Fruit fly (Drosophila melanogaster): ENCODE measurements around the gene CG11951.

CG11951 gene

dm6 chr3R:29277009-29277408 lies 38.5 kb upstream of the CG11951 start (continued):
- TF ChIP-seq CG10631 (GFP tag; optimal IDR thresholded peaks at IDR 0.05) (peak; percentile 85), Gug (GFP tag; IDR thresholded peaks at IDR 0.05) (no peak), Hr4 (GFP tag; optimal IDR thresholded peaks at IDR 0.05) (peak; percentile 49), dsx (GFP tag; optimal IDR thresholded peaks at IDR 0.05; ENCODE audit: poor library complexity, severe bottlenecking) (peak; percentile 87), Eip78C (GFP tag) (peak; percentile 97), CG32006 (GFP tag; optimal IDR thresholded peaks at IDR 0.05) (peak; percentile 59), fkh (GFP tag; optimal IDR thresholded peaks at IDR 0.05) (no peak), CG8319 (GFP tag; optimal IDR thresholded peaks at IDR 0.05) (peak; percentile 64), CG10669 (GFP tag; optimal IDR thresholded peaks at IDR 0.05) (peak; percentile 86), achi (GFP tag; optimal IDR thresholded peaks at IDR 0.05) (peak; percentile 73), CG8119 (GFP tag; IDR thresholded peaks at IDR 0.05) (peak; percentile 45; the same call in 1 of the 3 replicates), CG8632 (GFP tag; optimal IDR thresholded peaks at IDR 0.05) (peak; percentile 68), Ets21C (GFP tag; optimal IDR thresholded peaks at IDR 0.05) (peak; percentile 81), ss (GFP tag; optimal IDR thresholded peaks at IDR 0.05) (peak; percentile 88 to 94), spab (GFP tag; optimal IDR thresholded peaks at IDR 0.05) (peak; percentile 85), CG31627 (GFP tag; optimal IDR thresholded peaks at IDR 0.05) (peak; percentile 91), Blimp-1 (GFP tag; optimal IDR thresholded peaks at IDR 0.05) (peak; percentile 52), OdsH (GFP tag; optimal IDR thresholded peaks at IDR 0.05) (peak; percentile 79), Eip93F (GFP tag; optimal IDR thresholded peaks at IDR 0.05) (peak; percentile 32)

DNA sequence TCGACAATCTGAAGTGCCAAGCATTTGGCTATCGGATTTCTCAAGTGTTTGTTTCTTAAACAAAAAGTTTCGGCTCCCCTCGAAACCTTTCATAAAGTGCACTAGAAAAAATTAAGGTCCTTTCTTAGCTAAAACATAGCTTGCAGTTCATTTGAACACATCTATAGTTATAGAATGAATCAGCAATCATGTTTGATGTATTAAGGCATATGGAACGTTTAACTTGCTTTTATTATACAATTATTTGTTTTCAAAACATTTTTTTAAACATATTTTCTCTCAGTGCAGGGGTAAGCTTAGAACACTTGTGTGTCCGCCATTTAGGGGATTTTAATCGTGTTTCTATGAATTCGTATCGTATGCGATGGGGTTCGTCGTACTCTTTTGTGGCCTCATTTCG lies 36.1 kb upstream of the CG11951 start:
- TF ChIP-seq svp (GFP tag) (no peak), Eip78C (GFP tag) (peak; percentile 75), CG3919 (GFP tag; optimal IDR thresholded peaks at IDR 0.05) (peak; percentile 2), pdm3 (GFP tag; optimal IDR thresholded peaks at IDR 0.05) (peak; percentile 14), acj6 (GFP tag; optimal IDR thresholded peaks at IDR 0.05) (peak; percentile 6), Hr4 (GFP tag; optimal IDR thresholded peaks at IDR 0.05) (peak; percentile 1), fd59A (GFP tag; optimal IDR thresholded peaks at IDR 0.05) (no peak)

dm6 chr3R:29273029-29273428 lies 34.5 kb upstream of the CG11951 start:
- TF ChIP-seq ss (GFP tag; optimal IDR thresholded peaks at IDR 0.05) = peak in 1 of 2 experiments; percentile 10
- TF ChIP-seq CG10669 (GFP tag; optimal IDR thresholded peaks at IDR 0.05) = peak; percentile 11
- peak; percentile 73 for TF ChIP-seq Eip78C (GFP tag)
- peak; percentile 8 for TF ChIP-seq dsx (GFP tag; optimal IDR thresholded peaks at IDR 0.05; ENCODE audit: poor library complexity, severe bottlenecking)
- TF ChIP-seq fd85E (GFP tag; optimal IDR thresholded peaks at IDR 0.05) = no peak
- no peak for TF ChIP-seq CG4318 (GFP tag; optimal IDR thresholded peaks at IDR 0.05)
- TF ChIP-seq CG6808 (GFP tag; optimal IDR thresholded peaks at IDR 0.05) = peak; percentile 48
- peak; percentile 34 for TF ChIP-seq spab (GFP tag; optimal IDR thresholded peaks at IDR 0.05)
- peak; percentile 27 for TF ChIP-seq fd59A (GFP tag; optimal IDR thresholded peaks at IDR 0.05)
- TF ChIP-seq CG3032 (tag; optimal IDR thresholded peaks at IDR 0.05) = peak; percentile 61
- TF ChIP-seq CG32006 (GFP tag; optimal IDR thresholded peaks at IDR 0.05) = no peak
- TF ChIP-seq Ets96B (tag; optimal IDR thresholded peaks at IDR 0.05) = peak; percentile 28

- TF ChIP-seq svp (GFP tag) (peak; percentile 54), Eip78C (GFP tag) (peak; percentile 24), Sox102F (GFP tag; optimal IDR thresholded peaks at IDR 0.05) (no peak), Ets96B (tag; optimal IDR thresholded peaks at IDR 0.05) (peak; percentile 7), Hr39 (GFP tag; optimal IDR thresholded peaks at IDR 0.05) (no peak), ss (GFP tag; optimal IDR thresholded peaks at IDR 0.05) (peak; percentile 21 to 37)
These were observed 30.7 kb upstream of the CG11951 start for dm6 chr3R:29269204-29269603.

DNA sequence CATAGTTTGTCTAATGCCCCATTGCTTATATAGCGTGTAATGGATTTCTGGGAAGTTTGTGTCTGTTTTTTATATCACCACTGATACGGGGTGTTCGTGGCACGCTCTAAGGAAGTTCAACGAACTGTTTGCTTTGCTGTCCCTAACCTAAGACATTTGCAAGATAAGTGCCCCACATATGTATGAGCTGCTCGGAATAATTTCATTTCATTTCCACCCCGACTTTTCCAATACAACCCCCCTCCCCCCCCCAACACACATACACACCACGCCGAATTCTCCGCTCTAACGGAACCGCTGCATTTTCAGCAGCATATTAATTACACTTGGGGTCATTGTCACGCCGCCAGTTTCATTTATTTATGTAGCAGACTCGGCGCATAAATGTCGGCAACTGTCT lies 29.5 kb upstream of the CG11951 start:
- TF ChIP-seq lz (GFP tag; optimal IDR thresholded peaks at IDR 0.05) (no peak), CG9139 (GFP tag; optimal IDR thresholded peaks at IDR 0.05) (no peak), fkh (GFP tag; optimal IDR thresholded peaks at IDR 0.05) (peak; percentile 39)
